Worm (Caenorhabditis elegans): Measurements from ENCODE around the gene sru-39.

- TF ChIP-seq lin-13 (GFP tag; optimal IDR thresholded peaks at IDR 0.05) (no peak), madf-5 (GFP tag; IDR thresholded peaks at IDR 0.05) (no peak), T20F7.1 (GFP tag; optimal IDR thresholded peaks at IDR 0.05) (no peak), egl-27 (tag; optimal IDR thresholded peaks at IDR 0.05) (no peak), dmd-8 (GFP tag; IDR thresholded peaks at IDR 0.05) (no peak), unc-62 (GFP tag; optimal IDR thresholded peaks at IDR 0.05 in 1 of 2) (no peak), unc-62 (tag; optimal IDR thresholded peaks at IDR 0.05) (no peak), nhr-48 (tag; optimal IDR thresholded peaks at IDR 0.05) (no peak), mxl-2 (GFP tag; conservative IDR thresholded peaks at IDR 0.05) (no peak), skn-1 (tag; optimal IDR thresholded peaks at IDR 0.05) (no peak)
These were observed 4.2 kb upstream of the sru-39 start, which contains the start of gene F46B6.13 for ce11 chrV:9799076-9799475.

All from whole organism, L4 larva.